Fruit fly (Drosophila melanogaster) whole organism, adult: ENCODE data around the gene CG5390.

ENCODE experiments used
- CG12768 ChIP-seq: fragments of 200-800 bp; sonication (Bioruptor generic); optimal IDR thresholded peaks from 2 replicates; lab custom pipeline; 2017; ENCODE audit warnings: missing biosample characterization, missing genetic modification characterization, mild to moderate bottlenecking, moderate library complexity, missing genetic modification reagents
- CG14711 ChIP-seq: fragments of 200-800 bp; sonication (Bioruptor generic); optimal IDR thresholded peaks from 2 replicates; lab custom pipeline; 2018; ENCODE audit warnings: missing biosample characterization, mild to moderate bottlenecking, missing genetic modification characterization, moderate library complexity
- CG5204 ChIP-seq: fragments of 200-800 bp; sonication (Bioruptor generic); optimal IDR thresholded peaks from 2 replicates; lab custom pipeline; 2016; ENCODE audit warnings: missing biosample characterization, missing genetic modification characterization
- Clk ChIP-seq: fragments of 200-800 bp; sonication (Bioruptor generic); optimal IDR thresholded peaks from 2 replicates; lab custom pipeline; 2017; ENCODE audit warnings: missing biosample characterization, missing genetic modification characterization
- Hr96 ChIP-seq: fragments of 200-800 bp; sonication (Bioruptor generic); optimal IDR thresholded peaks from 2 replicates; lab custom pipeline; 2016; ENCODE audit warnings: missing biosample characterization, missing genetic modification characterization
- Mnt ChIP-seq: fragments of 200-800 bp; sonication (Bioruptor generic); optimal IDR thresholded peaks from 2 replicates; lab custom pipeline; 2016; ENCODE audit warnings: missing biosample characterization, mild to moderate bottlenecking, missing genetic modification characterization
- bab1 ChIP-seq: fragments of 200-800 bp; sonication (Bioruptor generic); optimal IDR thresholded peaks from 3 replicates; lab custom pipeline; 2019; ENCODE audit warnings: missing biosample characterization, mild to moderate bottlenecking, missing genetic modification characterization, moderate library complexity
- cnc ChIP-seq, 2 experiments: fragments of >200 bp; optimal IDR thresholded peaks; 2 replicates each; lab custom pipeline; 2017
- kay ChIP-seq: fragments of 200-800 bp; sonication (Bioruptor generic); peaks from one replicate; lab custom pipeline; 2016; ENCODE audit warnings: missing biosample characterization, missing genetic modification characterization, borderline replicate concordance
- tj ChIP-seq: fragments of 200-800 bp; sonication (Bioruptor generic); optimal IDR thresholded peaks from 3 replicates; lab custom pipeline; 2017; ENCODE audit warnings: missing biosample characterization, mild to moderate bottlenecking, missing genetic modification characterization, moderate library complexity

DNA sequence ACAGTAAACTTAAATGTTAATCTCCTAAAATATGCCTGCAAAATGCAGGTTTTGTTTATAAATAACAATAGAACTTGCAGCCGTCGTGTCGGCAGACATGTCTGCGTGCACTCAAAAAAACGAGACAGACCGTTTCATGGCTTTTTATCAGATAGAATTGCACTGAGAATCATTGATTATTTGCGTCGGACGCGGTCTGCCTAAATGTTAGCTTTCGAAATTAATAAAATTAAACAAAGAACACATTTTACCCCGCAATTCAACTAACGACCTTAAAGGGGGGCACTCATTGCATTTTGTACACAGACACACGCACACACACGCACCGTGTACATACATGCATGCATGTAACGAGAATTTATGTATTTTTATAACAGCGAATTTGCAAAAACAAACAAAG, 29.5 kb downstream of the CG5390 start:
- TF ChIP-seq cnc (optimal IDR thresholded peaks at IDR 0.05; lab: Kevin White, UChicago) = no peak
- peak; percentile 51 for TF ChIP-seq Mnt (GFP tag; lab: Kevin White, UChicago)
- no peak for TF ChIP-seq Hr96 (GFP tag; lab: Kevin White, UChicago)
- peak; percentile 70 for TF ChIP-seq kay
- no peak for TF ChIP-seq CG5204
- TF ChIP-seq Clk (GFP tag; lab: Kevin White, UChicago) = no peak
- peak; percentile 21 for TF ChIP-seq tj (GFP tag; lab: Kevin White, UChicago)
- TF ChIP-seq bab1 (GFP tag; lab: Kevin White, UChicago) = no peak
- peak; percentile 32 for TF ChIP-seq CG12768
- no peak for TF ChIP-seq CG14711 (tag; lab: Kevin White, UChicago)
